Worm (Caenorhabditis elegans): ENCODE results near the gene glb-11.

DNA sequence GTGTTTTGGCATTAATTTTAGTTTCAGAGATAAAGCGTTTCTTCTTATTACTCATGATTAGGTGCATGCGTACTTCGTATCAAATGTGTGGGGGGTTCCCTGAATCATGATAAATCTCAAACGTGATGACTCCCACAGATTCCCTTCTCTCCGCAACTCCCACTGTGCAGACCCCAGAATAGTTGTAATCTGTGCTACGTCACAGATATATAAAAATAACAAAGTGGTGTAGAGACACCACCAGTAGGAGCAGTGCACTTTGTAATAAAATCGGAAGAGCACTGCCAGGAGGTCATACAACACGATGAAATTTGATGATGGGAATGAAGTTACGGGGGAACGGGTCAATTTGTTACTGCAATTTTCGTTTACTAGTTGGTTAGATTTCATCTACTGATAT is 627 bp downstream of the glb-11 start:
- TF ChIP-seq tab-1 (GFP tag; IDR thresholded peaks at IDR 0.05): no peak
- no peak for TF ChIP-seq med-1 (GFP tag; optimal IDR thresholded peaks at IDR 0.05; ENCODE audit: insufficient read depth)
- no peak for TF ChIP-seq ref-1 (GFP tag; conservative IDR thresholded peaks at IDR 0.05)
- no peak for TF ChIP-seq cog-1 (tag; optimal IDR thresholded peaks at IDR 0.05)
- no peak for TF ChIP-seq flt-1 (GFP tag; IDR thresholded peaks at IDR 0.05)
- TF ChIP-seq T22C8.4 (GFP tag; IDR thresholded peaks at IDR 0.05): no peak
- no peak for TF ChIP-seq ztf-23 (GFP tag; IDR thresholded peaks at IDR 0.05)
